Worm (Caenorhabditis elegans) whole organism, late embryonic: Measurements from ENCODE around the gene taf-10.

Experiments
- C38D4.7 ChIP-seq: fragments of 200-800 bp; sonication (Bioruptor generic); optimal IDR thresholded peaks from 2 replicates; lab custom pipeline; 2018; ENCODE audit warnings: mild to moderate bottlenecking, missing genetic modification characterization, moderate library complexity, missing compliant biosample characterization
- F13H6.1 ChIP-seq: sonication (generic microtip); optimal IDR thresholded peaks from 2 replicates; lab custom pipeline; 2016; ENCODE audit warnings: missing genetic modification characterization, missing compliant biosample characterization
- T23F11.4 ChIP-seq: fragments of 200-800 bp; sonication (Bioruptor generic); optimal IDR thresholded peaks from 2 replicates; lab custom pipeline; 2018; ENCODE audit warnings: mild to moderate bottlenecking, missing genetic modification characterization, missing compliant biosample characterization
- ceh-14 ChIP-seq: sonication (generic microtip); optimal IDR thresholded peaks from 2 replicates; lab custom pipeline; 2016; ENCODE audit warnings: missing genotype, missing genetic modification characterization, missing compliant biosample characterization
- ceh-19 ChIP-seq: fragments of 200-800 bp; sonication (Bioruptor generic); optimal IDR thresholded peaks from 2 replicates; lab custom pipeline; 2018; ENCODE audit warnings: mild to moderate bottlenecking, missing genetic modification characterization, missing compliant biosample characterization
- ceh-2 ChIP-seq: sonication (generic microtip); optimal IDR thresholded peaks from 2 replicates; lab custom pipeline; 2016; ENCODE audit warnings: missing genotype, missing genetic modification characterization, missing compliant biosample characterization
- ceh-30 ChIP-seq: fragments of 150-350 bp; optimal IDR thresholded peaks from 2 replicates; lab custom pipeline; 2014; ENCODE audit warnings: missing biosample characterization, missing genetic modification characterization
- ceh-31 ChIP-seq: sonication (generic microtip); optimal IDR thresholded peaks from 2 replicates; lab custom pipeline; 2016; ENCODE audit warnings: missing genetic modification characterization, missing compliant biosample characterization
- ceh-45 ChIP-seq: fragments of 200-800 bp; sonication (Bioruptor generic); IDR thresholded peaks from 2 replicates; pipeline ENCODE4 v1.3.6; 2022; ENCODE audit warnings: missing genetic modification reagents, missing genetic modification characterization, missing compliant biosample characterization
- ceh-48 ChIP-seq: sonication (generic microtip); optimal IDR thresholded peaks from 2 replicates; lab custom pipeline; 2016; ENCODE audit warnings: missing genetic modification characterization, inconsistent platforms, missing compliant biosample characterization
- ceh-6 ChIP-seq: fragments of 200-800 bp; sonication (Bioruptor generic); optimal IDR thresholded peaks from 2 replicates; lab custom pipeline; 2018; ENCODE audit warnings: mild to moderate bottlenecking, missing genetic modification characterization, missing compliant biosample characterization
- ceh-9 ChIP-seq: sonication (generic microtip); optimal IDR thresholded peaks from 2 replicates; lab custom pipeline; 2016; ENCODE audit warnings: mild to moderate bottlenecking, missing genetic modification characterization, inconsistent platforms, missing compliant biosample characterization
- che-1 ChIP-seq: sonication (generic microtip); optimal IDR thresholded peaks from 2 replicates; lab custom pipeline; 2016; ENCODE audit warnings: mild to moderate bottlenecking, missing genetic modification characterization, missing compliant biosample characterization
- dmd-4 ChIP-seq: sonication (generic microtip); optimal IDR thresholded peaks from 2 replicates; lab custom pipeline; 2016; ENCODE audit warnings: borderline replicate concordance, missing genetic modification characterization, missing compliant biosample characterization
- dve-1 ChIP-seq: sonication (generic microtip); optimal IDR thresholded peaks from 2 replicates; lab custom pipeline; 2017; ENCODE audit warnings: antibody characterized with exemption, mild to moderate bottlenecking, missing genetic modification characterization, missing compliant biosample characterization
- elt-2 ChIP-seq: sonication (generic microtip); optimal IDR thresholded peaks from 2 replicates; lab custom pipeline; 2016; ENCODE audit warnings: missing genetic modification reagents, missing genetic modification characterization, missing compliant biosample characterization
- elt-4 ChIP-seq: sonication (generic microtip); optimal IDR thresholded peaks from 2 replicates; lab custom pipeline; 2016; ENCODE audit warnings: missing genetic modification characterization, missing compliant biosample characterization
- eyg-1 ChIP-seq: sonication (generic microtip); optimal IDR thresholded peaks from 2 replicates; lab custom pipeline; 2016; ENCODE audit warnings: missing genotype, missing genetic modification characterization, missing compliant biosample characterization
- fax-1 ChIP-seq: sonication (generic microtip); optimal IDR thresholded peaks from 2 replicates; lab custom pipeline; 2016; ENCODE audit warnings: missing genotype, missing genetic modification characterization, missing compliant biosample characterization
- gmeb-2 ChIP-seq: sonication (generic microtip); optimal IDR thresholded peaks from 2 replicates; lab custom pipeline; 2016; ENCODE audit warnings: missing genetic modification characterization, inconsistent platforms, missing compliant biosample characterization
- hlh-15 ChIP-seq: sonication (generic microtip); optimal IDR thresholded peaks from 2 replicates; lab custom pipeline; 2016; ENCODE audit warnings: missing genetic modification characterization, missing compliant biosample characterization
- hlh-8 ChIP-seq: sonication (generic microtip); optimal IDR thresholded peaks from 2 replicates; lab custom pipeline; 2016; ENCODE audit warnings: missing genotype, missing genetic modification characterization, missing compliant biosample characterization
- lim-6 ChIP-seq: sonication (generic microtip); optimal IDR thresholded peaks from 2 replicates; lab custom pipeline; 2016; ENCODE audit warnings: missing genetic modification characterization, missing compliant biosample characterization
- nfya-1 ChIP-seq: sonication (generic microtip); optimal IDR thresholded peaks from 2 replicates; lab custom pipeline; 2017; ENCODE audit warnings: missing genetic modification characterization, mild to moderate bottlenecking, missing compliant biosample characterization, antibody characterized with exemption, moderate library complexity
- nhr-232 ChIP-seq: sonication (generic microtip); optimal IDR thresholded peaks from 2 replicates; lab custom pipeline; 2016; ENCODE audit warnings: missing genetic modification characterization, missing compliant biosample characterization
- odd-2 ChIP-seq: sonication (generic microtip); optimal IDR thresholded peaks from 2 replicates; lab custom pipeline; 2017; ENCODE audit warnings: antibody characterized with exemption, mild to moderate bottlenecking, missing genetic modification characterization, missing compliant biosample characterization
- pag-3 ChIP-seq: sonication (generic microtip); optimal IDR thresholded peaks from 2 replicates; lab custom pipeline; 2016; ENCODE audit warnings: missing compliant biosample characterization, missing genetic modification characterization, borderline replicate concordance
- pax-1 ChIP-seq: fragments of 150-350 bp; optimal IDR thresholded peaks from 2 replicates; lab custom pipeline; 2014; ENCODE audit warnings: missing biosample characterization, missing genetic modification characterization
- pha-4 ChIP-seq: fragments of 150-350 bp; optimal IDR thresholded peaks from 2 replicates; lab custom pipeline; 2018; ENCODE audit warnings: missing biosample characterization, missing genetic modification reagents, missing genetic modification characterization
- pros-1 ChIP-seq: fragments of 150-350 bp; optimal IDR thresholded peaks from 2 replicates; lab custom pipeline; 2014; ENCODE audit warnings: missing biosample characterization, missing genetic modification reagents, missing genetic modification characterization
- ref-2 ChIP-seq: sonication (generic microtip); optimal IDR thresholded peaks from 2 replicates; lab custom pipeline; 2016; ENCODE audit warnings: missing genetic modification characterization, missing compliant biosample characterization
- sdc-2 ChIP-seq: sonication (generic microtip); optimal IDR thresholded peaks from 2 replicates; lab custom pipeline; 2016; ENCODE audit warnings: missing genotype, missing genetic modification characterization, missing compliant biosample characterization
- sox-2 ChIP-seq: fragments of 200-800 bp; sonication (Bioruptor generic); IDR thresholded peaks from 2 replicates; pipeline ENCODE4 v1.3.6; 2022; ENCODE audit warnings: missing genetic modification reagents, missing genetic modification characterization, missing compliant biosample characterization
- sox-4 ChIP-seq: sonication (generic microtip); optimal IDR thresholded peaks from 2 replicates; lab custom pipeline; 2017; ENCODE audit warnings: mild to moderate bottlenecking, missing genetic modification characterization, inconsistent platforms, missing compliant biosample characterization
- syd-9 ChIP-seq: sonication (generic microtip); optimal IDR thresholded peaks from 2 replicates; lab custom pipeline; 2016; ENCODE audit warnings: mild to moderate bottlenecking, missing genetic modification characterization, moderate library complexity, missing compliant biosample characterization
- tbx-2 ChIP-seq: sonication (generic microtip); optimal IDR thresholded peaks from 2 replicates; lab custom pipeline; 2016; ENCODE audit warnings: missing genetic modification characterization, missing compliant biosample characterization
- tbx-7 ChIP-seq: sonication (generic microtip); optimal IDR thresholded peaks from 2 replicates; lab custom pipeline; 2016; ENCODE audit warnings: missing genotype, missing genetic modification characterization, missing compliant biosample characterization
- ttx-3 ChIP-seq: sonication (generic microtip); optimal IDR thresholded peaks from 2 replicates; lab custom pipeline; 2016; ENCODE audit warnings: missing genetic modification reagents, missing genetic modification characterization, missing compliant biosample characterization
- unc-3 ChIP-seq, 2 experiments: fragments of 200-800 bp in 1 of 2; sonication (Bioruptor generic) in 1 of 2; sonication (generic microtip) in 1 of 2; conservative IDR thresholded peaks in 1 of 2; optimal IDR thresholded peaks in 1 of 2; 2 replicates each; pipeline versions ENCODE4 v1.3.6 to Lab custom; 2016 to 2022; ENCODE audit warnings: missing compliant biosample characterization in 2 of 2, missing genetic modification characterization in 2 of 2, missing genetic modification reagents in 1 of 2
- unc-42 ChIP-seq: sonication (generic microtip); optimal IDR thresholded peaks from 2 replicates; lab custom pipeline; 2016; ENCODE audit warnings: missing genotype, missing genetic modification characterization, missing compliant biosample characterization
- unc-55 ChIP-seq: sonication (generic microtip); optimal IDR thresholded peaks from 2 replicates; lab custom pipeline; 2017; ENCODE audit warnings: missing biosample characterization, missing genetic modification reagents, missing genetic modification characterization
- zip-5 ChIP-seq: sonication (generic microtip); optimal IDR thresholded peaks from 2 replicates; lab custom pipeline; 2016; ENCODE audit warnings: missing genetic modification characterization, missing compliant biosample characterization
- ztf-16 ChIP-seq: sonication (generic microtip); optimal IDR thresholded peaks from 2 replicates; lab custom pipeline; 2017; ENCODE audit warnings: missing genetic modification characterization, missing compliant biosample characterization

Gene taf-10

ce11 chrV:4692382-4693281 lies 5.7 kb downstream of the taf-10 start, which contains the start of gene cpg-8:
cpg-8 (minus strand) TSS chrV:4692432.
- no peak for TF ChIP-seq ceh-48 (tag; lab: Kevin White, UChicago)
- TF ChIP-seq fax-1 (tag; lab: Kevin White, UChicago), result no peak
- no peak for TF ChIP-seq hlh-8
- TF ChIP-seq C38D4.7 (GFP tag; lab: Kevin White, UChicago), result no peak
- TF ChIP-seq sdc-2, result no peak
- TF ChIP-seq unc-42 (tag; lab: Kevin White, UChicago), result no peak
- no peak for TF ChIP-seq ceh-45 (GFP tag; lab: Robert Waterston, UW)
- TF ChIP-seq lim-6 (tag; lab: Kevin White, UChicago), result no peak
- no peak for TF ChIP-seq sox-2 (GFP tag; lab: Robert Waterston, UW)
- TF ChIP-seq zip-5, result no peak
- TF ChIP-seq ztf-16 (tag; lab: Kevin White, UChicago), result no peak
- no peak for TF ChIP-seq ttx-3
- TF ChIP-seq sox-4 (tag; lab: Kevin White, UChicago), result no peak
- TF ChIP-seq ceh-9 (tag; lab: Kevin White, UChicago), result no peak
- TF ChIP-seq elt-4, result no peak
- TF ChIP-seq elt-2 (tag; lab: Kevin White, UChicago), result no peak
- TF ChIP-seq odd-2 (tag; lab: Kevin White, UChicago), result no peak
- TF ChIP-seq tbx-7 (tag; lab: Kevin White, UChicago), result no peak
- no peak for TF ChIP-seq ceh-31 (tag; lab: Kevin White, UChicago)
- no peak for TF ChIP-seq unc-55 (GFP tag; lab: Kevin White, UChicago)

- TF ChIP-seq unc-42 (tag; lab: Kevin White, UChicago), result no peak
- no peak for TF ChIP-seq hlh-15 (tag; lab: Kevin White, UChicago)
- TF ChIP-seq F13H6.1 (tag; lab: Kevin White, UChicago), result no peak
- no peak for TF ChIP-seq dve-1 (tag; lab: Kevin White, UChicago)
- TF ChIP-seq pag-3 (tag; lab: Kevin White, UChicago), result no peak
- TF ChIP-seq dmd-4 (tag; lab: Kevin White, UChicago), result no peak
- no peak for TF ChIP-seq T23F11.4 (GFP tag; lab: Kevin White, UChicago)
- no peak for TF ChIP-seq nfya-1 (tag; lab: Kevin White, UChicago)
- no peak for TF ChIP-seq ceh-30
- no peak for TF ChIP-seq pros-1 (tag; lab: Kevin White, UChicago)
- no peak for TF ChIP-seq syd-9
- no peak for TF ChIP-seq unc-55 (GFP tag; lab: Kevin White, UChicago)
- no peak for TF ChIP-seq tbx-2 (tag; lab: Kevin White, UChicago)
- TF ChIP-seq ceh-14 (tag; lab: Kevin White, UChicago), result no peak
Measured at ce11 chrV:4693282-4693588, 6.3 kb downstream of the taf-10 start.

ce11 chrV:4694466-4695092 lies 7.7 kb downstream of the taf-10 start:
- TF ChIP-seq ref-2, result no peak
- no peak for TF ChIP-seq che-1 (tag; lab: Kevin White, UChicago)
- no peak for TF ChIP-seq sox-2 (GFP tag; lab: Robert Waterston, UW)
- TF ChIP-seq eyg-1 (tag; lab: Kevin White, UChicago), result no peak
- TF ChIP-seq nfya-1 (tag; lab: Kevin White, UChicago), result no peak
- no peak for TF ChIP-seq ceh-19
- no peak for TF ChIP-seq pha-4 (tag; lab: Kevin White, UChicago)
- TF ChIP-seq ttx-3, result no peak
- no peak for TF ChIP-seq unc-42 (tag; lab: Kevin White, UChicago)
- no peak for TF ChIP-seq gmeb-2
- no peak for TF ChIP-seq pax-1 (tag; lab: Kevin White, UChicago)
- no peak for TF ChIP-seq sox-4 (tag; lab: Kevin White, UChicago)
- TF ChIP-seq ceh-14 (tag; lab: Kevin White, UChicago), result no peak
- TF ChIP-seq F13H6.1 (tag; lab: Kevin White, UChicago), result no peak
- TF ChIP-seq zip-5, result no peak
- TF ChIP-seq ceh-2 (tag; lab: Kevin White, UChicago), result no peak
- no peak for TF ChIP-seq odd-2 (tag; lab: Kevin White, UChicago)
- TF ChIP-seq ceh-6 (GFP tag; lab: Kevin White, UChicago), result no peak
- TF ChIP-seq unc-3 (GFP tag; conservative IDR thresholded peaks at IDR 0.05; lab: Robert Waterston, UW), result no peak
- TF ChIP-seq unc-3 (tag; optimal IDR thresholded peaks at IDR 0.05; lab: Kevin White, UChicago), result no peak
- no peak for TF ChIP-seq nhr-232 (tag; lab: Kevin White, UChicago)
